Fruit fly (Drosophila melanogaster): Measurements from ENCODE around the gene CG13002.

Gene CG13002

DNA sequence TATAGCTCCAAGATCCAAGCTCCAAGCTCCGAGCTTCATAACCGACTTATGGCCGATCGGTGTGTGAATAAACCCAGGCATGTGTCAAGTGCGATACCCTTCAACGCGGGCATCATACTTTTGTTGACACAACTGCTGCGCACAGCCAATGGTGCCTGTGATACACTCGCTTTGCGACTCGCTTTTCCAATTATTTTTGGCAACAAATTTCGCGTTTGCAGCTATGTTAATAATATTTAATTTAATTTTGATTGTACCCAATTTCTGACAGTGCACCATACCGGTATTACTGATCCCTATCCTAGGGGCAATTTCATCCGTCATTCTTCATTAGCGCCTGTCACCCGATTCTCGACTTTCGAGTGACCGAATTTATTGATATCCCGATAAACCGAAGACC lies 33.9 kb downstream of the CG13002 start:
- TF ChIP-seq CTCF (optimal IDR thresholded peaks at IDR 0.05) (no peak), CG8478 (optimal IDR thresholded peaks at IDR 0.05) (no peak)

DNA sequence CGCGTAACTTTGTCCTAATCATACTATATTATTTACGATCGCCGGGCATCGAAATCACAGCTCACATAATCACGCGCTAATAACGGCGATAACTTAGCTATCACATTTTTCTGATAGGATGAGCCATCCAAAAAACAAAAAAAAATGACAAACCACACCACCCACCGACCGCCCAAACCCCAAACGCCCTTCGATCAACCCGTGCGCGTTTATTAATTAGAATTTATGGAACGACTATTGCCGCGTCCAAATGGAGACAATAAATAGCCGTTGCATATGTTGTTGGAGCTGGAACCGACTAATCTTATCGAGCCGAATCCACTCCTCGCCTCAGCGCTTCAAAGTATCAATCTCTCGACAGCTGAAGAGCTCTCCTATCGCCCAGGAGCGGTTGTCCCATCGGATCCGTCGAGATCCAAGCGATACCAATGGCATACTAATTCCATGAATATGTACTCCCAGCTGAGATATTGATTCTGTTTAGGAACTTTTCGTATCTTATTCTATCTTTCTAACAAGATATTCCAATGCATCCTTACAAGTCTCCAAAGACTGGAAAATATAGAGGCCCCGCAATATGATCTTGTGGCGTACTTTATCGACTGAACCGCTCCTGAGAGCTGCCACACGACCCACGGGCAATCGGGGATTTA lies 34.6 kb downstream of the CG13002 start:
- TF ChIP-seq CG8478 (optimal IDR thresholded peaks at IDR 0.05): no peak
- TF ChIP-seq CTCF (optimal IDR thresholded peaks at IDR 0.05): no peak

DNA sequence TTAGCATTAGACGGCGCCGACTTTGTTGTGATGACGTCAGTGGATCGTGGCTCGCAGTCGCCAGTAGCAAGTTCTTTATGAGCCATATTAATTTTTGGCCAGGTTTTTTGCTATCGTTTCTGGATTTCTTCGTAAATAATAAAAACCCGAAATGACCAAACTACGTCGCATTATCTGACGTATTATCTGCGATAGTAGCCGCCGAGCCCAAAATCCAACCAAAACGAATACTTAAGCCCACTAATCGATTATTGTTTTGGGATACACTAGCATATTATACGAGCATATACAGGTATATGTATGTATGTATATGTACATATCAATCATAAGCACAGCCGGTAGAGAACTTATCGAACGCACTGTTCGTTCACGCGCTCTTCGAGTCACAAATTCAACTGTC lies 37.1 kb downstream of the CG13002 start:
- TF ChIP-seq CTCF (optimal IDR thresholded peaks at IDR 0.05) (no peak), CG8478 (optimal IDR thresholded peaks at IDR 0.05) (no peak)

DNA sequence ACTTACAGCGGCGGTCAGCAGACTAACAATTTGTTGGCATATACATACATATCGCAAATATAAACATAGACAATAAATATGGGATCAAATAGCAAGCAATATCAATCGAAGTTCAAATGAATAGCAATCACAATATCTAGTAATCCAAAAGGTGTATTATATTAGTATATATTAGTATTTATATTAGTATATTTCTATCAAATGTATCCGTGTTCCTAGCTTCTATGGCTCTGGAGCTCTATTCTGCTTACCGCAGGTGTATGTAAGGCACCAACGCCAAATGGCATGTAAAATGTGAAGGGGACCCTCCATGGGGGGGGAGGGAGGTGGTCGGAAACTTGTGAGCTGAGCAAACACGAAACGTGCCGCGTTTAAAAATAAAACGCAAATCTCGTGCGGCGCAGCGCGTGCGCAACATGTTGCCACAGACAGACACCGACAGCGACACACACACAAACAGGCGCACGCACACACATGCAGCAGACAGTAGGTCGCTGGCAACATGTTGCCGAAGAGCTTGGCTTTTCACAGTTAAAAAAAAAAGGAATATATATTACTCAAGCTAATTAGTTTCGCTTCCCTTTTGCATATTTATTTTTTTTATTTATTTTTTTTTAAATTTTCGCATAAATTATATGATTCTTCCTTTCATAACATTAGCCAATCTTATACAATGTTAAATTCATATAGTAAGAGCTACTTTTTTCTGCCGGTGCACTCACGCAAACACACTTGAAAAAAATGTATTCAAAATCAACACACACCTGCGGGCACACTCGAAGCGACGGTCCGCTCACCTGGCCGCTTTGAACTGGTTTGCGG lies 41.1 kb downstream of the CG13002 start:
- no peak for TF ChIP-seq CTCF (optimal IDR thresholded peaks at IDR 0.05)
- TF ChIP-seq CG8478 (optimal IDR thresholded peaks at IDR 0.05): no peak

DNA sequence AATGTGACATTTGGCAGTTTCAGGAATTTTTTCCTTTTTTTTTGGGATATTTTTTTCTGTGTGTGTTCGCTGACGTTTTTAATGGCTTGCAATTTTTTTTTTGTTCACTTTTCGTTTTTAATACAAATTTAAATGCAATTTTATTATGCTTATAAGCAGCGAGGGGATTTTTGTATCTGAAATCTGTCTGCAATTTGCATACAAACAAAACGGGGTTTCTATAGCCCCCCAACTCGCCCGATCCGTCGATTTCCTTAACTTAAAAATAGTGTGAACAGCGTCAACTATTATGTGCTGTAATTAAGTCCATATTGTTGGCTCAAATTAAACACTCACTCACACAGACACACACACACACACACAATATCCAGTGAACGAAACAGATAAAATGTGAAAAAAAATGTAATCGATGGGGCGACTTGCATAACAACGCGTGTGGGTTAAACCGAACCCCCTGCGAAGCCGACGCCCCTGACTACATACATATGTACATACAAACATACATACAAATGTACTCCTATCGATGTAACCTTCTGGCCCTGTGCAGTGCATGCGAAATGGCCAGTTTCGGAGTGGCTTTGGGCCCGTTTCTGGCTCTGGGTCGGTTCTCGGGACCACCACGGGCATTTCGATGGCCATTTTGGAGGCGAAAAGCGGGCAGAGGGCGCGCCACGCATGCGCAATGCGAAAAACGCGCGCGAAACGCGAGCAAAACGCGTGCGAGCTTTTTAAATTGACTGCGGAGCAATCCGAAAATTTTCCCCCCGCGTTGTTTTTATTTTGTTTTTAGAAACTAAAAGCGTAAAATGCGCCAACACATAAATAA lies 42.6 kb downstream of the CG13002 start:
- TF ChIP-seq CTCF (optimal IDR thresholded peaks at IDR 0.05): no peak
- TF ChIP-seq CG8478 (optimal IDR thresholded peaks at IDR 0.05): no peak

DNA sequence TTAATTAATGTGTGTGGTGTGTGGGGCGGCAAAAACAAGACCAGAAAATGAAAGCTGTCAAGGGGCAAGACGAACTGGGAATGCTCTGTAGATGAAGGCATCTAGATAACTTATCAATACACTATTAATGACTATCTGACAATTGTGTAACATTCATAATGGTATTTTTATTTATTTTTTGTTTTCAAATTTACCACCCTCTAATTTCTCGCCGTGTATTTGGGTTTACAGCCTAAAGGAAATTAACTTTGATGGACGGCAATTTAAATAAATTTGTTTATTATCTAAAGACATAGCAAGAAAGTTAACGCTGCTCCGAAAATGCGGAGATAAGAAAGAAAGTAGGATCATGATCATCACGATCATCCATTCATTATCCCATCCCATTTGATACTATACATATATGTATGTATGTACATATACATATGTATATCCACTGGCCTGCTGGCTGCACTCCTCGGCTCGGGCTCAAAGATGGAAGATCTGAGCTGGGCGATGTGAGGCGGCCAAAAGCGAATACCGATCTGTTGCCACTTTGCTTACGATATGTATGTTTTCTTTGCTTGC lies 43.3 kb downstream of the CG13002 start:
- no peak for TF ChIP-seq CTCF (optimal IDR thresholded peaks at IDR 0.05)

DNA sequence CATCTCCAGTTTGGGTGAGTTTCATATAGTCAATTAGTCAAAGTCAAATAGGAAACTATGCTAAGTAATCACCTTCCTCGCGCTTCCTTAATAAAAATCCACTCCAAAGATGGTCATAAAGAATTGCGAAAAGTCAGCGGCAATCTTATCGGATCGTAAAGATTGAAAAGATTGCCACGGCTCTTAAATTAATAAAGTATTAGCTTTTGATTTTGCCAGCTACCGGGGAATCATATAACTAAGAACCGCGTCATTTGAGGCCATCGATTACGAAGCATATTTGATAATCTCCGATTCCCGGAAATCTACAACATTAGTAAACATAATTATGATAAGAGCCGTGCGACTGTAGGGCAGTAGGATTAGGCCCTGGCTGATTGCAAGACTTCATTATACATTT lies 44.8 kb downstream of the CG13002 start:
- TF ChIP-seq CG8478 (optimal IDR thresholded peaks at IDR 0.05) (no peak), CTCF (optimal IDR thresholded peaks at IDR 0.05) (no peak)

DNA sequence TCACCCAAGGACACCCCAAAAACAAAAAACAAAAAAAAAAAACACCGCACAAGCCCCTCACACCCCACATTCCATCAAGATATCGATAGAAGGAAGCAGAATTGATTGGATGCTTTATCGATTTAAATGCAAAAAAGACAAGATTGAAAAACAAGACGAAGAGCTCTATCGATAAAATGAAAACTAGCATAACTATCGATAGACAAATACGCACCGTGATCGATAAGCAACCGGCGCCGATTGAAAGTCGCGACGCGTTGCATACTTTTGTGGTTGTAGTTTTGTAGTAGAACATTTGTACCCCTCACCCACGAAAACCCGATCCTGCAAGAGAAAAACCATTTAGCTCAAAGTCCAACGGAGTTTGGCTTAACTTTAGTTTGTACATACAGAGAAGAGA lies 47.1 kb downstream of the CG13002 start:
- TF ChIP-seq CG8478 (optimal IDR thresholded peaks at IDR 0.05): no peak
- TF ChIP-seq CTCF (optimal IDR thresholded peaks at IDR 0.05): no peak

Measured in S2 (cell line).